Fruit fly (Drosophila melanogaster) whole organism, embryonic: ENCODE data around the gene CG13248.
A peak's percentile ranks its signal among the peaks of the same experiment; 100 is the strongest.

Source experiments
- Atf6 ChIP-seq: fragments of 200-800 bp; sonication (Bioruptor generic); IDR thresholded peaks from 2 replicates; pipeline ENCODE4 v1.3.6; 2022; ENCODE audit warnings: missing biosample characterization, missing genetic modification characterization
- Bgb ChIP-seq: fragments of 200-800 bp; sonication (Bioruptor generic); IDR thresholded peaks from 2 replicates; pipeline ENCODE4 v1.3.6; 2022; ENCODE audit warnings: missing biosample characterization, missing genetic modification characterization; ENCODE audit not compliant: partially characterized antibody
- CG10147 ChIP-seq: fragments of 200-800 bp; sonication (Bioruptor generic); optimal IDR thresholded peaks from 2 replicates; lab custom pipeline; 2019; ENCODE audit warnings: missing biosample characterization, mild to moderate bottlenecking, missing genetic modification characterization, moderate library complexity
- CG10462 ChIP-seq: fragments of 200-800 bp; sonication (Bioruptor generic); optimal IDR thresholded peaks from 2 replicates; lab custom pipeline; 2016; ENCODE audit warnings: missing biosample characterization, missing genetic modification characterization
- CG10959 ChIP-seq: fragments of 200-800 bp; sonication (Bioruptor generic); IDR thresholded peaks from 2 replicates; pipeline ENCODE4 v1.3.6; 2022; ENCODE audit warnings: missing biosample characterization, missing genetic modification characterization
- CG11093 ChIP-seq: fragments of 200-800 bp; sonication (Bioruptor generic); IDR thresholded peaks from 3 replicates; pipeline ENCODE4 v1.3.6; 2022; ENCODE audit warnings: missing biosample characterization, missing genetic modification characterization
- CG11247 ChIP-seq: fragments of 200-800 bp; sonication (Bioruptor generic); IDR thresholded peaks from 2 replicates; pipeline ENCODE4 v1.3.6; 2022; ENCODE audit warnings: missing biosample characterization, missing genetic modification characterization
- CG11560 ChIP-seq: fragments of 200-800 bp; sonication (Bioruptor generic); IDR thresholded peaks from 3 replicates; pipeline ENCODE4 v1.3.6; 2022; ENCODE audit warnings: missing biosample characterization, missing genetic modification characterization
- CG15601 ChIP-seq: fragments of 200-800 bp; sonication (Bioruptor generic); optimal IDR thresholded peaks from 3 replicates; lab custom pipeline; 2019; ENCODE audit warnings: missing biosample characterization, mild to moderate bottlenecking, missing genetic modification characterization, moderate library complexity
- CG1647 ChIP-seq: fragments of 200-800 bp; sonication (Bioruptor generic); optimal IDR thresholded peaks from 3 replicates; lab custom pipeline; 2016; ENCODE audit warnings: missing biosample characterization, missing genetic modification characterization
- CG17385 ChIP-seq: fragments of 200-800 bp; sonication (Bioruptor generic); optimal IDR thresholded peaks from 3 replicates; lab custom pipeline; 2018; ENCODE audit warnings: missing biosample characterization, mild to moderate bottlenecking, missing genetic modification characterization
- CG18011 ChIP-seq: fragments of 200-800 bp; sonication (Bioruptor generic); optimal IDR thresholded peaks from 2 replicates; lab custom pipeline; 2017; ENCODE audit warnings: missing biosample characterization, missing genetic modification characterization, mild to moderate bottlenecking, moderate library complexity, missing genotype
- CG30020 ChIP-seq: fragments of 200-800 bp; optimal IDR thresholded peaks from 2 replicates; lab custom pipeline; 2019; ENCODE audit warnings: missing biosample characterization, mild to moderate bottlenecking, missing genetic modification characterization, moderate library complexity
- CG6765 ChIP-seq: fragments of 200-800 bp; sonication (Bioruptor generic); optimal IDR thresholded peaks from 3 replicates; lab custom pipeline; 2017; ENCODE audit warnings: missing biosample characterization, mild to moderate bottlenecking, missing genetic modification characterization
- CG7372 ChIP-seq: fragments of 200-800 bp; sonication (Bioruptor generic); IDR thresholded peaks from 2 replicates; pipeline ENCODE4 v1.3.6; 2022; ENCODE audit warnings: missing biosample characterization, missing genetic modification characterization
- CG8290 ChIP-seq, 3 experiments: fragments of 200-800 bp; sonication (Bioruptor generic); optimal IDR thresholded peaks; 2 replicates each; lab custom pipeline; 2016 to 2019; ENCODE audit warnings: missing biosample characterization in 3 of 3, missing genetic modification characterization in 3 of 3, mild to moderate bottlenecking in 2 of 3, moderate library complexity in 1 of 3
- CG9609 ChIP-seq: fragments of 200-800 bp; sonication (Bioruptor generic); optimal IDR thresholded peaks from 3 replicates; lab custom pipeline; 2016; ENCODE audit warnings: missing biosample characterization, missing genetic modification characterization
- CkIIα-i1 ChIP-seq: fragments of 200-800 bp; sonication (Bioruptor generic); IDR thresholded peaks from 2 replicates; pipeline ENCODE4 v1.3.6; 2022; ENCODE audit warnings: missing biosample characterization, missing genetic modification characterization
- HLH4C ChIP-seq: fragments of 200-800 bp; sonication (Bioruptor generic); IDR thresholded peaks from 3 replicates; pipeline ENCODE4 v1.3.6; 2022; ENCODE audit warnings: missing biosample characterization, missing genetic modification characterization; ENCODE audit not compliant: partially characterized antibody
- Hey ChIP-seq: fragments of 200-800 bp; sonication (Bioruptor generic); optimal IDR thresholded peaks from 3 replicates; lab custom pipeline; 2018; ENCODE audit warnings: missing biosample characterization, mild to moderate bottlenecking, missing genetic modification characterization
- Hr39 ChIP-seq: fragments of >200 bp; optimal IDR thresholded peaks from 2 replicates; lab custom pipeline; 2017
- Kr ChIP-seq: fragments of 200-800 bp; sonication (Bioruptor generic); optimal IDR thresholded peaks from 2 replicates; lab custom pipeline; 2017; ENCODE audit warnings: missing biosample characterization, mild to moderate bottlenecking, missing genetic modification characterization
- Mad ChIP-seq: fragments of 200-800 bp; sonication (Bioruptor generic); optimal IDR thresholded peaks from 2 replicates; lab custom pipeline; 2016; ENCODE audit warnings: missing biosample characterization, missing genetic modification characterization
- NfI ChIP-seq: fragments of 200-800 bp; sonication (Bioruptor generic); optimal IDR thresholded peaks from 3 replicates; lab custom pipeline; 2018; ENCODE audit warnings: missing biosample characterization, mild to moderate bottlenecking, missing genetic modification characterization, moderate library complexity
- Oaz ChIP-seq: fragments of 200-800 bp; sonication (Bioruptor generic); IDR thresholded peaks from 2 replicates; pipeline ENCODE4 v1.3.6; 2022; ENCODE audit warnings: missing biosample characterization, missing genetic modification characterization
- Pdp1 ChIP-seq, 2 experiments: fragments of 200-800 bp; sonication (Bioruptor generic); optimal IDR thresholded peaks; 3 replicates each; lab custom pipeline; 2016; ENCODE audit warnings: missing biosample characterization in 2 of 2, missing genetic modification characterization in 2 of 2, mild to moderate bottlenecking in 1 of 2, moderate library complexity in 1 of 2
- Rx ChIP-seq: fragments of 200-800 bp; sonication (Bioruptor generic); IDR thresholded peaks from 2 replicates; pipeline ENCODE4 v1.3.6; 2022; ENCODE audit warnings: missing biosample characterization, missing genetic modification characterization
- Side ChIP-seq: fragments of 200-800 bp; sonication (Bioruptor generic); optimal IDR thresholded peaks from 2 replicates; lab custom pipeline; 2016; ENCODE audit warnings: missing biosample characterization, missing genetic modification characterization
- Sox100B ChIP-seq: fragments of 200-800 bp; sonication (Bioruptor generic); optimal IDR thresholded peaks from 3 replicates; lab custom pipeline; 2018; ENCODE audit warnings: missing biosample characterization, mild to moderate bottlenecking, missing genetic modification characterization
- Ssrp ChIP-seq: fragments of 200-800 bp; sonication (Bioruptor generic); optimal IDR thresholded peaks from 2 replicates; lab custom pipeline; 2018; ENCODE audit warnings: missing biosample characterization, mild to moderate bottlenecking, missing genetic modification characterization, moderate library complexity
- Taf1 ChIP-seq: fragments of 200-800 bp; sonication (Bioruptor generic); IDR thresholded peaks from 2 replicates; pipeline ENCODE4 v1.3.6; 2022; ENCODE audit warnings: missing biosample characterization, missing genetic modification characterization
- ab ChIP-seq: fragments of 200-800 bp; sonication (Bioruptor generic); optimal IDR thresholded peaks from 2 replicates; lab custom pipeline; 2016; ENCODE audit warnings: missing biosample characterization, missing genetic modification characterization
- ato ChIP-seq: fragments of 200-800 bp; sonication (Bioruptor generic); IDR thresholded peaks from 2 replicates; pipeline ENCODE4 v1.3.6; 2022; ENCODE audit warnings: missing biosample characterization, missing genetic modification characterization; ENCODE audit not compliant: partially characterized antibody
- corto ChIP-seq: fragments of 200-800 bp; sonication (Bioruptor generic); optimal IDR thresholded peaks from 2 replicates; lab custom pipeline; 2016; ENCODE audit warnings: missing biosample characterization, mild to moderate bottlenecking, missing genetic modification characterization, moderate library complexity
- crp ChIP-seq, 2 experiments: fragments of 200-800 bp; sonication (Bioruptor generic); optimal IDR thresholded peaks; 2 replicates in 1 of 2; 3 replicates in 1 of 2; lab custom pipeline; 2017; ENCODE audit warnings: missing biosample characterization in 2 of 2, missing genetic modification characterization in 2 of 2, mild to moderate bottlenecking in 1 of 2, moderate library complexity in 1 of 2
- dan ChIP-seq: fragments of 200-800 bp; sonication (Bioruptor generic); IDR thresholded peaks from 2 replicates; pipeline ENCODE4 v1.3.6; 2022; ENCODE audit warnings: missing biosample characterization, missing genetic modification characterization
- disco-r ChIP-seq: fragments of 200-800 bp; sonication (Bioruptor generic); optimal IDR thresholded peaks from 2 replicates; lab custom pipeline; 2016; ENCODE audit warnings: missing biosample characterization, missing genetic modification characterization
- fd96Cb ChIP-seq: fragments of 200-800 bp; sonication (Bioruptor generic); optimal IDR thresholded peaks from 2 replicates; lab custom pipeline; 2018; ENCODE audit warnings: missing biosample characterization, mild to moderate bottlenecking, missing genetic modification characterization, moderate library complexity
- inv ChIP-seq: fragments of 200-800 bp; sonication (Bioruptor generic); IDR thresholded peaks from 2 replicates; pipeline ENCODE4 v1.3.6; 2022; ENCODE audit warnings: missing biosample characterization, missing genetic modification characterization; ENCODE audit not compliant: partially characterized antibody
- kni ChIP-seq: fragments of 200-800 bp; sonication (Bioruptor generic); optimal IDR thresholded peaks from 3 replicates; lab custom pipeline; 2017; ENCODE audit warnings: mild to moderate bottlenecking, missing biosample characterization, missing genetic modification reagents, missing genetic modification characterization
- prd ChIP-seq, 3 experiments: fragments of >200 bp in 2 of 3; fragments of 200-800 bp in 1 of 3; sonication (Bioruptor generic) in 1 of 3; optimal IDR thresholded peaks in 2 of 3; IDR thresholded peaks in 1 of 3; 2 replicates in 2 of 3; 3 replicates in 1 of 3; pipeline versions ENCODE4 v1.3.6 to Lab custom; 2017 to 2022; ENCODE audit warnings: missing biosample characterization in 1 of 3, missing genetic modification characterization in 1 of 3
- ranshi ChIP-seq: fragments of 200-800 bp; sonication (Bioruptor generic); IDR thresholded peaks from 2 replicates; pipeline ENCODE4 v1.3.6; 2022; ENCODE audit warnings: missing biosample characterization, missing genetic modification characterization
- salm ChIP-seq: fragments of 200-800 bp; sonication (Bioruptor generic); optimal IDR thresholded peaks from 2 replicates; lab custom pipeline; 2018; ENCODE audit warnings: missing biosample characterization, mild to moderate bottlenecking, missing genetic modification characterization
- schlank ChIP-seq: fragments of 200-800 bp; sonication (Bioruptor generic); optimal IDR thresholded peaks from 2 replicates; lab custom pipeline; 2018; ENCODE audit warnings: missing biosample characterization, mild to moderate bottlenecking, missing genetic modification characterization
- sob ChIP-seq: fragments of 200-800 bp; sonication (Bioruptor generic); IDR thresholded peaks from 2 replicates; pipeline ENCODE4 v1.3.6; 2022; ENCODE audit warnings: missing biosample characterization, missing genetic modification characterization
- sug ChIP-seq: fragments of 200-800 bp; optimal IDR thresholded peaks from 2 replicates; lab custom pipeline; 2019; ENCODE audit warnings: missing biosample characterization, mild to moderate bottlenecking, missing genetic modification characterization, moderate library complexity
- wek ChIP-seq: fragments of 200-800 bp; sonication (Bioruptor generic); optimal IDR thresholded peaks from 3 replicates; lab custom pipeline; 2018; ENCODE audit warnings: missing biosample characterization, mild to moderate bottlenecking, missing genetic modification characterization, moderate library complexity

CG13248 gene

dm6 chr3L:20441632-20442469 lies 31.5 kb upstream of the CG13248 start, which contains the start of gene CG5910 (continued):
- TF ChIP-seq Side (GFP tag; lab: Kevin White, UChicago) (no peak), Atf6 (GFP tag; lab: Robert Waterston, UW) (peak; percentile 78), CkIIα-i1 (no peak), inv (GFP tag; lab: Robert Waterston, UW) (no peak), ab (no peak), Sox100B (GFP tag; lab: Kevin White, UChicago) (peak; percentile 93), ato (GFP tag; lab: Robert Waterston, UW) (no peak), schlank (tag; lab: Kevin White, UChicago) (peak; percentile 32), CG30020 (tag; lab: Kevin White, UChicago) (peak; percentile 70), sob (GFP tag; lab: Robert Waterston, UW) (peak; percentile 77), salm (tag; lab: Kevin White, UChicago) (peak; percentile 79), CG17385 (GFP tag; lab: Kevin White, UChicago) (peak; percentile 83), ranshi (GFP tag; lab: Robert Waterston, UW) (peak; percentile 71; the same call in 1 of the 2 replicates), CG7372 (GFP tag; lab: Robert Waterston, UW) (peak; percentile 53; the same call in 1 of the 2 replicates), disco-r (GFP tag; lab: Kevin White, UChicago) (no peak), Rx (GFP tag; lab: Robert Waterston, UW) (0 out of 2 replicates have a peak, but pooled peaks have one; percentile 31), Taf1 (GFP tag; lab: Robert Waterston, UW) (peak; percentile 67), corto (GFP tag; lab: Kevin White, UChicago) (no peak), Hr39 (lab: Kevin White, UChicago) (no peak), CG11093 (peak; percentile 64; the same call in 1 of the 3 replicates), wek (GFP tag; lab: Kevin White, UChicago) (peak; percentile 42), CG10959 (GFP tag; lab: Robert Waterston, UW) (peak; percentile 43), CG15601 (tag; lab: Kevin White, UChicago) (peak; percentile 90), Mad (GFP tag; lab: Kevin White, UChicago) (no peak), CG11560 (tag; lab: Robert Waterston, UW) (peak; percentile 72; the same call in 2 of the 3 replicates), sug (tag; lab: Kevin White, UChicago) (peak; percentile 84), fd96Cb (tag; lab: Kevin White, UChicago) (peak; percentile 92), Oaz (GFP tag; lab: Robert Waterston, UW) (peak; percentile 50; the same call in 1 of the 2 replicates), Pdp1 (GFP tag; optimal IDR thresholded peaks at IDR 0.05; lab: Kevin White, UChicago) (peak; percentile 3 to 35), NfI (GFP tag; lab: Kevin White, UChicago) (peak; percentile 84), CG8290 (GFP tag; optimal IDR thresholded peaks at IDR 0.05; lab: Kevin White, UChicago) (peak; percentile 75), CG8290 (tag; optimal IDR thresholded peaks at IDR 0.05; lab: Kevin White, UChicago) (no peak), CG10462 (GFP tag; lab: Kevin White, UChicago) (peak; percentile 35), Kr (no peak), CG10147 (GFP tag; lab: Kevin White, UChicago) (peak; percentile 96), Bgb (GFP tag; lab: Robert Waterston, UW) (no peak), CG18011 (GFP tag; lab: Kevin White, UChicago) (peak; percentile 36), HLH4C (GFP tag; lab: Robert Waterston, UW) (no peak), Hey (tag; lab: Kevin White, UChicago) (no peak), CG6765 (GFP tag; lab: Kevin White, UChicago) (peak; percentile 88), Ssrp (tag; lab: Kevin White, UChicago) (peak; percentile 92), kni (GFP tag; lab: Kevin White, UChicago) (no peak), CG1647 (GFP tag; lab: Kevin White, UChicago) (no peak), prd (optimal IDR thresholded peaks at IDR 0.05; lab: Kevin White, UChicago) (no peak), prd (GFP tag; IDR thresholded peaks at IDR 0.05; lab: Robert Waterston, UW) (peak; percentile 82), dan (no peak), crp (GFP tag; optimal IDR thresholded peaks at IDR 0.05; lab: Kevin White, UChicago) (peak in 1 of 2 experiments; percentile 38), CG9609 (GFP tag; lab: Kevin White, UChicago) (no peak), CG11247 (GFP tag; lab: Robert Waterston, UW) (peak; percentile 70)
